Worm (Caenorhabditis elegans) whole organism, early embryonic: ENCODE measurements around the gene nlp-28.

Experiments
- B0310.2 ChIP-seq: sonication (generic microtip); optimal IDR thresholded peaks from 2 replicates; lab custom pipeline; 2016; ENCODE audit warnings: mild to moderate bottlenecking, missing genetic modification characterization, missing compliant biosample characterization
- ama-1 ChIP-seq: fragments of 150-350 bp; optimal IDR thresholded peaks from 2 replicates; lab custom pipeline; 2014
- ceh-36 ChIP-seq: sonication (generic microtip); optimal IDR thresholded peaks from 2 replicates; lab custom pipeline; 2016; ENCODE audit warnings: missing genetic modification characterization, inconsistent platforms, missing compliant biosample characterization
- ets-7 ChIP-seq: sonication (generic microtip); optimal IDR thresholded peaks from 2 replicates; lab custom pipeline; 2016; ENCODE audit warnings: missing genotype, missing genetic modification characterization, missing compliant biosample characterization
- flt-1 ChIP-seq: fragments of 200-800 bp; sonication (Bioruptor generic); IDR thresholded peaks from 2 replicates; pipeline ENCODE4 v1.3.6; 2022; ENCODE audit warnings: missing genetic modification characterization, missing compliant biosample characterization
- hmbx-1 ChIP-seq: sonication (generic microtip); optimal IDR thresholded peaks from 2 replicates; lab custom pipeline; 2016; ENCODE audit warnings: mild to moderate bottlenecking, missing genetic modification characterization, missing compliant biosample characterization
- hnd-1 ChIP-seq: sonication (generic microtip); optimal IDR thresholded peaks from 2 replicates; lab custom pipeline; 2016; ENCODE audit warnings: missing genetic modification characterization, missing compliant biosample characterization
- pes-1 ChIP-seq: fragments of 200-800 bp; sonication (Bioruptor generic); IDR thresholded peaks from 2 replicates; pipeline ENCODE4 v1.3.6; 2022; ENCODE audit warnings: missing genetic modification reagents, missing genetic modification characterization, missing compliant biosample characterization
- scrt-1 ChIP-seq: fragments of 200-800 bp; sonication (Bioruptor generic); IDR thresholded peaks from 2 replicates; pipeline ENCODE4 v1.3.6; 2022; ENCODE audit warnings: missing genetic modification characterization, missing compliant biosample characterization
- sea-1 ChIP-seq: fragments of 200-800 bp; sonication (Bioruptor generic); conservative IDR thresholded peaks from 2 replicates; pipeline ENCODE4 v1.3.6; 2022; ENCODE audit warnings: missing genetic modification characterization, missing compliant biosample characterization
- tbx-37 ChIP-seq: fragments of 200-800 bp; sonication (Bioruptor generic); conservative IDR thresholded peaks from 2 replicates; pipeline ENCODE4 v1.3.6; 2022; ENCODE audit warnings: missing genetic modification reagents, missing genetic modification characterization, missing compliant biosample characterization
- tra-4 ChIP-seq: sonication (generic microtip); optimal IDR thresholded peaks from 2 replicates; lab custom pipeline; 2017; ENCODE audit warnings: missing genetic modification characterization, missing compliant biosample characterization

DNA sequence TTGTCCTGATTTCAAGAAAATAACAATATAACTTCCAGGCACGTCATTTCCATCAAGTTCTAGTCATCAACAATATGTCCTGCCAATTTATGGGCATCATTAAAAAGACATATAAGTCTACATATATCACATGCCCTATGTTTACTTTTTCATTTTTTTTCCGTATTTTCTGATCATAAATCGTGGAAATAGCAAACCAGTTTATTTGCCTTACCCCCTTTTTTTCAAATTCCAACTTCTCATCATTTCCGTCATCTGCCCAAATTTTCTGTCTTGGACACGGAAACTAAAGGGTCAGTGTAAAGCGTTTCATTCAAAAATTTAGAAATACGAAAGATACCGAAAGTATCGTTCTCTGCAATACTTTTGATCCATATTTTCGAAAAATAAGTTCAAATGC, 4.6 kb downstream of the nlp-28 start:
- TF ChIP-seq ceh-36 (tag; lab: Kevin White, UChicago) (no peak), ama-1 (no peak), flt-1 (GFP tag; lab: Robert Waterston, UW) (no peak), tra-4 (tag; lab: Kevin White, UChicago) (no peak), pes-1 (no peak), scrt-1 (GFP tag; lab: Robert Waterston, UW) (no peak), sea-1 (no peak), hnd-1 (tag; lab: Kevin White, UChicago) (no peak), hmbx-1 (no peak), ets-7 (tag; lab: Kevin White, UChicago) (no peak), B0310.2 (tag; lab: Kevin White, UChicago) (no peak), tbx-37 (GFP tag; lab: Robert Waterston, UW) (no peak)
